Worm (Caenorhabditis elegans) whole organism, L4/young adult: ENCODE measurements around the gene nhr-175.

Experiments used
- dao-5 ChIP-seq: sonication (generic microtip); optimal IDR thresholded peaks from 2 replicates; lab custom pipeline; 2016; ENCODE audit warnings: missing genotype, missing genetic modification characterization, moderate library complexity, missing compliant biosample characterization
- him-1 ChIP-seq: sonication (generic microtip); optimal IDR thresholded peaks from 2 replicates; lab custom pipeline; 2016; ENCODE audit warnings: missing genotype, missing genetic modification reagents, missing genetic modification characterization, missing compliant biosample characterization

ce11 chrV:13854306-13854705 lies 12.2 kb upstream of the nhr-175 start, which contains the start of gene ttr-21:
- no peak for TF ChIP-seq him-1
- no peak for TF ChIP-seq dao-5 (tag; lab: Kevin White, UChicago)
